Fruit fly (Drosophila melanogaster) whole organism, embryonic: ENCODE results near the gene wge.

ENCODE experiments used
- Adf1 ChIP-seq: fragments of 200-800 bp; sonication (Bioruptor generic); IDR thresholded peaks from 2 replicates; pipeline ENCODE4 v1.3.6; 2022; ENCODE audit warnings: missing biosample characterization, missing genetic modification characterization
- Atf6 ChIP-seq: fragments of 200-800 bp; sonication (Bioruptor generic); IDR thresholded peaks from 2 replicates; pipeline ENCODE4 v1.3.6; 2022; ENCODE audit warnings: missing biosample characterization, missing genetic modification characterization
- B-H1 ChIP-seq: fragments of 200-800 bp; sonication (Bioruptor generic); IDR thresholded peaks from 3 replicates; pipeline ENCODE4 v1.3.6; 2022; ENCODE audit warnings: missing biosample characterization, missing genetic modification characterization
- Bdp1 ChIP-seq: fragments of 200-800 bp; sonication (Bioruptor generic); optimal IDR thresholded peaks from 3 replicates; lab custom pipeline; 2016; ENCODE audit warnings: missing biosample characterization, missing genetic modification characterization
- CG10366 ChIP-seq: fragments of 200-800 bp; sonication (Bioruptor generic); IDR thresholded peaks from 2 replicates; pipeline ENCODE4 v1.3.6; 2022; ENCODE audit warnings: missing biosample characterization, missing genetic modification characterization
- CG10431 ChIP-seq: fragments of 200-800 bp; sonication (Bioruptor generic); optimal IDR thresholded peaks from 3 replicates; lab custom pipeline; 2018; ENCODE audit warnings: missing biosample characterization, mild to moderate bottlenecking, missing genetic modification characterization
- CG10959 ChIP-seq: fragments of 200-800 bp; sonication (Bioruptor generic); IDR thresholded peaks from 2 replicates; pipeline ENCODE4 v1.3.6; 2022; ENCODE audit warnings: missing biosample characterization, missing genetic modification characterization
- CG11093 ChIP-seq: fragments of 200-800 bp; sonication (Bioruptor generic); IDR thresholded peaks from 3 replicates; pipeline ENCODE4 v1.3.6; 2022; ENCODE audit warnings: missing biosample characterization, missing genetic modification characterization
- CG11456 ChIP-seq: fragments of 200-800 bp; sonication (Bioruptor generic); IDR thresholded peaks from 3 replicates; pipeline ENCODE4 v1.3.6; 2022; ENCODE audit warnings: missing biosample characterization, missing genetic modification characterization
- CG11504 ChIP-seq: fragments of 200-800 bp; sonication (Bioruptor generic); optimal IDR thresholded peaks from 3 replicates; lab custom pipeline; 2019; ENCODE audit warnings: missing biosample characterization, mild to moderate bottlenecking, missing genetic modification characterization, moderate library complexity
- CG1233 ChIP-seq: fragments of 200-800 bp; sonication (Bioruptor generic); optimal IDR thresholded peaks from 4 replicates; lab custom pipeline; 2018; ENCODE audit warnings: missing biosample characterization, mild to moderate bottlenecking, missing genetic modification characterization
- CG12942 ChIP-seq: fragments of 200-800 bp; sonication (Bioruptor generic); optimal IDR thresholded peaks from 3 replicates; lab custom pipeline; 2016; ENCODE audit warnings: missing biosample characterization, missing genetic modification characterization
- CG13424 ChIP-seq: fragments of 200-800 bp; sonication (Bioruptor generic); optimal IDR thresholded peaks from 2 replicates; lab custom pipeline; 2019; ENCODE audit warnings: missing biosample characterization, mild to moderate bottlenecking, missing genetic modification characterization, moderate library complexity
- CG15601 ChIP-seq: fragments of 200-800 bp; sonication (Bioruptor generic); optimal IDR thresholded peaks from 3 replicates; lab custom pipeline; 2019; ENCODE audit warnings: missing biosample characterization, mild to moderate bottlenecking, missing genetic modification characterization, moderate library complexity
- CG1603 ChIP-seq: fragments of 200-800 bp; sonication (Bioruptor generic); optimal IDR thresholded peaks from 2 replicates; lab custom pipeline; 2019; ENCODE audit warnings: missing biosample characterization, mild to moderate bottlenecking, missing genetic modification characterization, moderate library complexity
- CG17912 ChIP-seq: fragments of 200-800 bp; sonication (Bioruptor generic); optimal IDR thresholded peaks from 2 replicates; lab custom pipeline; 2018; ENCODE audit warnings: missing biosample characterization, mild to moderate bottlenecking, missing genetic modification characterization
- CG18011 ChIP-seq: fragments of 200-800 bp; sonication (Bioruptor generic); optimal IDR thresholded peaks from 2 replicates; lab custom pipeline; 2017; ENCODE audit warnings: missing biosample characterization, missing genetic modification characterization, mild to moderate bottlenecking, moderate library complexity, missing genotype
- CG2678 ChIP-seq: fragments of 200-800 bp; sonication (Bioruptor generic); optimal IDR thresholded peaks from 3 replicates; lab custom pipeline; 2019; ENCODE audit warnings: missing biosample characterization, mild to moderate bottlenecking, missing genetic modification characterization, moderate library complexity
- CG2875 ChIP-seq: fragments of 200-800 bp; sonication (Bioruptor generic); optimal IDR thresholded peaks from 2 replicates; lab custom pipeline; 2017; ENCODE audit warnings: missing biosample characterization, mild to moderate bottlenecking, missing genetic modification characterization, missing genetic modification reagents
- CG2889 ChIP-seq: fragments of 200-800 bp; sonication (Bioruptor generic); IDR thresholded peaks from 3 replicates; pipeline ENCODE4 v1.3.6; 2022; ENCODE audit warnings: missing biosample characterization, missing genetic modification characterization
- CG30020 ChIP-seq: fragments of 200-800 bp; optimal IDR thresholded peaks from 2 replicates; lab custom pipeline; 2019; ENCODE audit warnings: missing biosample characterization, mild to moderate bottlenecking, missing genetic modification characterization, moderate library complexity
- CG31441 ChIP-seq: fragments of 200-800 bp; sonication (Bioruptor generic); IDR thresholded peaks from 2 replicates; pipeline ENCODE4 v1.3.6; 2022; ENCODE audit warnings: missing biosample characterization, missing genetic modification characterization
- CG34224 ChIP-seq: fragments of 200-800 bp; sonication (Bioruptor generic); IDR thresholded peaks from 3 replicates; pipeline ENCODE4 v1.3.6; 2022; ENCODE audit warnings: missing biosample characterization, missing genetic modification characterization; ENCODE audit not compliant: partially characterized antibody
- CG4360 ChIP-seq: fragments of 200-800 bp; sonication (Bioruptor generic); IDR thresholded peaks from 2 replicates; pipeline ENCODE4 v1.3.6; 2022; ENCODE audit warnings: missing biosample characterization, missing genetic modification characterization
- CG5953 ChIP-seq: fragments of 200-800 bp; sonication (Bioruptor generic); IDR thresholded peaks from 2 replicates; pipeline ENCODE4 v1.3.6; 2022; ENCODE audit warnings: missing biosample characterization, missing genetic modification characterization
- CG6813 ChIP-seq: fragments of 200-800 bp; sonication (Bioruptor generic); optimal IDR thresholded peaks from 2 replicates; lab custom pipeline; 2017; ENCODE audit warnings: missing biosample characterization, missing genetic modification characterization, mild to moderate bottlenecking, moderate library complexity, missing genetic modification reagents
- CoRest ChIP-seq: fragments of 200-800 bp; sonication (Bioruptor generic); optimal IDR thresholded peaks from 3 replicates; lab custom pipeline; 2018; ENCODE audit warnings: missing biosample characterization, mild to moderate bottlenecking, missing genetic modification characterization, moderate library complexity
- Eip74EF ChIP-seq, 2 experiments: fragments of 200-800 bp in 1 of 2; fragments of >200 bp in 1 of 2; sonication (Bioruptor generic) in 1 of 2; optimal IDR thresholded peaks; 2 replicates each; lab custom pipeline; 2017 to 2019; ENCODE audit warnings: missing biosample characterization in 2 of 2, missing genetic modification characterization in 2 of 2, mild to moderate bottlenecking in 1 of 2, moderate library complexity in 1 of 2
- Gug ChIP-seq: fragments of 200-800 bp; sonication (Bioruptor generic); IDR thresholded peaks from 4 replicates; pipeline ENCODE4 v1.3.6; 2022; ENCODE audit warnings: missing biosample characterization, missing genetic modification characterization
- Hr3 ChIP-seq: fragments of 200-800 bp; sonication (Bioruptor generic); optimal IDR thresholded peaks from 3 replicates; lab custom pipeline; 2016; ENCODE audit warnings: missing biosample characterization, missing genetic modification characterization
- Lim3 ChIP-seq: fragments of 200-800 bp; sonication (Bioruptor generic); IDR thresholded peaks from 2 replicates; pipeline ENCODE4 v1.3.6; 2022; ENCODE audit warnings: missing biosample characterization, missing genetic modification characterization
- MTF-1 ChIP-seq: fragments of 200-800 bp; sonication (Bioruptor generic); optimal IDR thresholded peaks from 2 replicates; lab custom pipeline; 2018; ENCODE audit warnings: missing biosample characterization, mild to moderate bottlenecking, missing genetic modification characterization, borderline replicate concordance
- Mes4 ChIP-seq: fragments of 200-800 bp; sonication (Bioruptor generic); optimal IDR thresholded peaks from 2 replicates; lab custom pipeline; 2016; ENCODE audit warnings: missing biosample characterization, missing genetic modification characterization
- NfI ChIP-seq: fragments of 200-800 bp; sonication (Bioruptor generic); optimal IDR thresholded peaks from 3 replicates; lab custom pipeline; 2018; ENCODE audit warnings: missing biosample characterization, mild to moderate bottlenecking, missing genetic modification characterization, moderate library complexity
- Sin3A ChIP-seq: fragments of >200 bp; optimal IDR thresholded peaks from 2 replicates; lab custom pipeline; 2018
- Ssrp ChIP-seq: fragments of 200-800 bp; sonication (Bioruptor generic); optimal IDR thresholded peaks from 2 replicates; lab custom pipeline; 2018; ENCODE audit warnings: missing biosample characterization, mild to moderate bottlenecking, missing genetic modification characterization, moderate library complexity
- al ChIP-seq: fragments of 200-800 bp; sonication (Bioruptor generic); IDR thresholded peaks from 2 replicates; pipeline ENCODE4 v1.3.6; 2022; ENCODE audit warnings: missing biosample characterization, missing genetic modification characterization
- crc ChIP-seq: fragments of 200-800 bp; sonication (Bioruptor generic); optimal IDR thresholded peaks from 2 replicates; lab custom pipeline; 2016; ENCODE audit warnings: missing biosample characterization, missing genetic modification characterization
- croc ChIP-seq: fragments of 200-800 bp; sonication (Bioruptor generic); conservative IDR thresholded peaks from 3 replicates; pipeline ENCODE4 v1.3.6; 2022; ENCODE audit warnings: missing biosample characterization, missing genetic modification characterization
- eve ChIP-seq, 2 experiments: fragments of >200 bp; optimal IDR thresholded peaks; 2 replicates each; lab custom pipeline; 2017; ENCODE audit warnings: missing biosample characterization in 2 of 2, missing genetic modification characterization in 2 of 2
- gcm2 ChIP-seq: fragments of 200-800 bp; sonication (Bioruptor generic); optimal IDR thresholded peaks from 2 replicates; lab custom pipeline; 2016; ENCODE audit warnings: missing biosample characterization, missing genetic modification characterization
- grau ChIP-seq: fragments of 200-800 bp; optimal IDR thresholded peaks from 3 replicates; lab custom pipeline; 2019; ENCODE audit warnings: missing biosample characterization, mild to moderate bottlenecking, missing genetic modification characterization, moderate library complexity
- gsb ChIP-seq: fragments of 200-800 bp; sonication (Bioruptor generic); IDR thresholded peaks from 2 replicates; pipeline ENCODE4 v1.3.6; 2022; ENCODE audit warnings: missing biosample characterization, missing genetic modification characterization
- ham ChIP-seq: fragments of 200-800 bp; sonication (Bioruptor generic); IDR thresholded peaks from 2 replicates; pipeline ENCODE4 v1.3.6; 2022; ENCODE audit warnings: missing biosample characterization, missing genetic modification characterization
- lola ChIP-seq, 3 experiments: fragments of >200 bp in 2 of 3; fragments of 200-800 bp in 1 of 3; sonication (Bioruptor generic) in 1 of 3; optimal IDR thresholded peaks; 2 replicates each; lab custom pipeline; 2017 to 2019; ENCODE audit warnings: missing biosample characterization in 3 of 3, missing genetic modification characterization in 3 of 3, mild to moderate bottlenecking in 1 of 3, moderate library complexity in 1 of 3
- p53 ChIP-seq: fragments of 200-800 bp; sonication (Bioruptor generic); optimal IDR thresholded peaks from 2 replicates; lab custom pipeline; 2016; ENCODE audit warnings: missing biosample characterization, missing genetic modification characterization
- ro ChIP-seq: fragments of 200-800 bp; sonication (Bioruptor generic); IDR thresholded peaks from 2 replicates; pipeline ENCODE4 v1.3.6; 2022; ENCODE audit warnings: missing biosample characterization, missing genetic modification characterization
- sob ChIP-seq: fragments of 200-800 bp; sonication (Bioruptor generic); IDR thresholded peaks from 2 replicates; pipeline ENCODE4 v1.3.6; 2022; ENCODE audit warnings: missing biosample characterization, missing genetic modification characterization
- ssp ChIP-seq: fragments of 200-800 bp; sonication (Bioruptor generic); IDR thresholded peaks from 2 replicates; pipeline ENCODE4 v1.3.6; 2022; ENCODE audit warnings: missing biosample characterization, missing genetic modification characterization
- tgo ChIP-seq: fragments of 200-800 bp; sonication (Bioruptor generic); IDR thresholded peaks from 3 replicates; pipeline ENCODE4 v1.3.6; 2022; ENCODE audit warnings: missing biosample characterization, missing genetic modification characterization
- ttk ChIP-seq: fragments of 200-800 bp; sonication (Bioruptor generic); IDR thresholded peaks from 2 replicates; pipeline ENCODE4 v2.1.2; 2022; ENCODE audit warnings: missing biosample characterization, missing genetic modification characterization
- unc-4 ChIP-seq: fragments of 200-800 bp; sonication (Bioruptor generic); IDR thresholded peaks from 2 replicates; pipeline ENCODE4 v1.3.6; 2022; ENCODE audit warnings: missing biosample characterization, missing genetic modification characterization; ENCODE audit not compliant: partially characterized antibody

The wge gene

dm6 chr3R:22668622-22669021, 52.3 kb downstream of the wge start (continued):
- no peak for TF ChIP-seq Eip74EF (GFP tag; optimal IDR thresholded peaks at IDR 0.05; lab: Kevin White, UChicago)
- TF ChIP-seq CG17912, result no peak
- TF ChIP-seq CG2678, result no peak
- TF ChIP-seq CG2889 (GFP tag; lab: Robert Waterston, UW), result 0 out of 3 replicates have a peak, but pooled peaks have one; percentile 29
- TF ChIP-seq CG2875 (GFP tag; lab: Kevin White, UChicago), result no peak
- no peak for TF ChIP-seq CG1603 (tag; lab: Kevin White, UChicago)
- TF ChIP-seq CG12942 (GFP tag; lab: Kevin White, UChicago), result no peak
- peak; percentile 27; the same call in 1 of the 3 replicates for TF ChIP-seq tgo
- TF ChIP-seq al (GFP tag; lab: Robert Waterston, UW), result no peak
- 0 out of 2 replicates have a peak, but pooled peaks have one; percentile 13 for TF ChIP-seq Adf1 (GFP tag; lab: Robert Waterston, UW)
- no peak for TF ChIP-seq CG6813
- TF ChIP-seq crc (GFP tag; lab: Kevin White, UChicago), result no peak
- no peak for TF ChIP-seq ham (GFP tag; lab: Robert Waterston, UW)
- no peak for TF ChIP-seq CG11456 (GFP tag; lab: Robert Waterston, UW)
- TF ChIP-seq CG10431 (GFP tag; lab: Kevin White, UChicago), result no peak
- no peak for TF ChIP-seq CG5953 (GFP tag; lab: Robert Waterston, UW)
- TF ChIP-seq Hr3 (GFP tag; lab: Kevin White, UChicago), result peak; percentile 31
- TF ChIP-seq Lim3, result no peak
- peak; percentile 7 for TF ChIP-seq NfI (GFP tag; lab: Kevin White, UChicago)
- TF ChIP-seq lola (GFP tag; optimal IDR thresholded peaks at IDR 0.05; lab: Kevin White, UChicago), result no peak
- no peak for TF ChIP-seq ro (GFP tag; lab: Robert Waterston, UW)
- peak; percentile 32 for TF ChIP-seq grau (tag; lab: Kevin White, UChicago)
- TF ChIP-seq MTF-1 (GFP tag; lab: Kevin White, UChicago), result no peak
- TF ChIP-seq CG11504 (tag; lab: Kevin White, UChicago), result peak; percentile 32
- peak; percentile 7 for TF ChIP-seq CG13424
- peak; percentile 54; the same call in 1 of the 2 replicates for TF ChIP-seq ttk (GFP tag; lab: Robert Waterston, UW)
- no peak for TF ChIP-seq CG4360
- TF ChIP-seq CG15601 (tag; lab: Kevin White, UChicago), result no peak
- TF ChIP-seq Gug, result no peak
- no peak for TF ChIP-seq p53
- peak; percentile 29; the same call in 1 of the 3 replicates for TF ChIP-seq B-H1
- TF ChIP-seq croc, result no peak
- TF ChIP-seq Atf6, result peak; percentile 59
- no peak for TF ChIP-seq gsb
- TF ChIP-seq Ssrp (tag; lab: Kevin White, UChicago), result no peak
- no peak for TF ChIP-seq CG31441 (GFP tag; lab: Robert Waterston, UW)
- TF ChIP-seq CoRest (tag; lab: Kevin White, UChicago), result peak; percentile 23
- peak; percentile 65 for TF ChIP-seq CG10366 (GFP tag; lab: Robert Waterston, UW)
- TF ChIP-seq CG30020 (tag; lab: Kevin White, UChicago), result no peak
- no peak for TF ChIP-seq Bdp1 (GFP tag; lab: Kevin White, UChicago)
- TF ChIP-seq Sin3A (lab: Kevin White, UChicago), result no peak
- TF ChIP-seq unc-4 (GFP tag; lab: Robert Waterston, UW), result no peak
- no peak for TF ChIP-seq CG11093 (GFP tag; lab: Robert Waterston, UW)
- no peak for TF ChIP-seq ssp (GFP tag; lab: Robert Waterston, UW)
- TF ChIP-seq CG1233 (GFP tag; lab: Kevin White, UChicago), result no peak
- peak in 1 of 2 experiments; percentile 33 for TF ChIP-seq eve (GFP tag; optimal IDR thresholded peaks at IDR 0.05; lab: Kevin White, UChicago)
- 0 out of 2 replicates have a peak, but pooled peaks have one; percentile 12 for TF ChIP-seq sob (GFP tag; lab: Robert Waterston, UW)
- no peak for TF ChIP-seq gcm2 (GFP tag; lab: Kevin White, UChicago)
- TF ChIP-seq CG34224 (GFP tag; lab: Robert Waterston, UW), result no peak
- TF ChIP-seq CG10959, result no peak
- TF ChIP-seq CG18011 (GFP tag; lab: Kevin White, UChicago), result no peak
- TF ChIP-seq Mes4, result no peak
